Fruit fly (Drosophila melanogaster): ENCODE data around the gene lectin-33A.

The lectin-33A gene

DNA sequence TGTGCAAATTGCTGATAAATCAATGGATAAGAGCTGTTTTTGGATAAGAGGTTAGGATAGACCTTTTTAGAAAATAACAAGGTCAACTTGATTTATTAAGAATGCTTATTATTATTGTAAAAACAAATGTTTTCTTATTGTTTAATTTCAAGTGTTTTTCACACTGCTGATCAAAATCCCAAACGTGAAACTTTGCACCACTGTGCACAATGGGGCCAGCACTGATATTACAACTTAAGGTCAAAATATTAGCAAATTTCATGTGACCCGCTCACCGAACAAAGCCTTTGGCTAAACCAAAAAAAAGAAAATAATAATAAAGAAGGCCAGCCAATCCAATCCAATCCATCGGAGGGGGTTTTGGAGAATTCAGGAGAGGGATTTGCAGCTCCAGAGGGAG is 20.9 kb downstream of the lectin-33A start (continued):
- no peak for TF ChIP-seq CG6276 (GFP tag; optimal IDR thresholded peaks at IDR 0.05)
- TF ChIP-seq eg (GFP tag; IDR thresholded peaks at IDR 0.05), result no peak
- TF ChIP-seq cyc (GFP tag; optimal IDR thresholded peaks at IDR 0.05), result peak; percentile 0
- peak; percentile 25; the same call in 1 of the 2 replicates for TF ChIP-seq CG15336 (GFP tag; IDR thresholded peaks at IDR 0.05)
- TF ChIP-seq Lpt (GFP tag; optimal IDR thresholded peaks at IDR 0.05), result no peak
- TF ChIP-seq fd85E (GFP tag; optimal IDR thresholded peaks at IDR 0.05), result no peak
- peak; percentile 42 for TF ChIP-seq acj6 (GFP tag; optimal IDR thresholded peaks at IDR 0.05)
- peak; percentile 40 for TF ChIP-seq OdsH (GFP tag; optimal IDR thresholded peaks at IDR 0.05)
- TF ChIP-seq dac (GFP tag; optimal IDR thresholded peaks at IDR 0.05), result no peak
- TF ChIP-seq CG11762 (GFP tag; optimal IDR thresholded peaks at IDR 0.05; ENCODE audit: insufficient read depth), result no peak
- peak; percentile 87 for TF ChIP-seq Eip78C (GFP tag)
- TF ChIP-seq Sox14 (GFP tag; optimal IDR thresholded peaks at IDR 0.05), result peak; percentile 15
- TF ChIP-seq fd59A (GFP tag; optimal IDR thresholded peaks at IDR 0.05), result no peak
- peak; percentile 44 for TF ChIP-seq CG32006 (GFP tag; optimal IDR thresholded peaks at IDR 0.05)
- no peak for TF ChIP-seq dsx (GFP tag; optimal IDR thresholded peaks at IDR 0.05; ENCODE audit: poor library complexity, severe bottlenecking)
- peak; percentile 21 for TF ChIP-seq topi (GFP tag; optimal IDR thresholded peaks at IDR 0.05)
- no peak for TF ChIP-seq Blimp-1 (GFP tag; optimal IDR thresholded peaks at IDR 0.05)
- TF ChIP-seq CG34406 (GFP tag; optimal IDR thresholded peaks at IDR 0.05), result no peak
- TF ChIP-seq CG8319 (GFP tag; optimal IDR thresholded peaks at IDR 0.05), result no peak
- peak; percentile 9 for TF ChIP-seq CG31627 (GFP tag; optimal IDR thresholded peaks at IDR 0.05)
- TF ChIP-seq CG10669 (GFP tag; optimal IDR thresholded peaks at IDR 0.05), result no peak
- peak; percentile 26 for TF ChIP-seq Smox (GFP tag; optimal IDR thresholded peaks at IDR 0.05)
- no peak for TF ChIP-seq CG3919 (GFP tag; optimal IDR thresholded peaks at IDR 0.05)

DNA sequence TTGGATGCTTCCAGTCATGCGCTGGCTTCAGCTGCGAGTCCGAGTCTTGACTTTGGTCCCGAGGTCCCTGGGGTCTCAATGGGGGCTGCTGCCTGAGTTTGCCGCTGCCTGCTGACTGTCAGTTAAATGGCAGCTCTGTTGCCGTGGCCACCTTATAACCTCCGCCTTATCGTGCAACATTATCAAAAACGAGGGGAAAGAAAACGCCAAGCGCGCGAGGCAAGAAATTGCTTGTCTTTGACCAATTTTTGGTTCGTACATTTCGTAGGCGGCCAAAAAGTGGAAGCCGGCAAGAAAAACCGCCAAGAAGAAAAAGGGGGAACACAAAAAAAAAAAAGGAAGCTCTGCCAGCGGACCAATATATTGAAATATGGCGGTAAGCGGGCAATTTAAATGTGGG is 22.0 kb downstream of the lectin-33A start:
- no peak for TF ChIP-seq CG15336 (GFP tag; IDR thresholded peaks at IDR 0.05)
- TF ChIP-seq Sox15 (GFP tag; optimal IDR thresholded peaks at IDR 0.05), result no peak
- peak; percentile 2 for TF ChIP-seq CG32006 (GFP tag; optimal IDR thresholded peaks at IDR 0.05)
- TF ChIP-seq OdsH (GFP tag; optimal IDR thresholded peaks at IDR 0.05), result no peak
- TF ChIP-seq Eip78C (GFP tag), result peak; percentile 62
- peak; percentile 73 for TF ChIP-seq svp (GFP tag)

DNA sequence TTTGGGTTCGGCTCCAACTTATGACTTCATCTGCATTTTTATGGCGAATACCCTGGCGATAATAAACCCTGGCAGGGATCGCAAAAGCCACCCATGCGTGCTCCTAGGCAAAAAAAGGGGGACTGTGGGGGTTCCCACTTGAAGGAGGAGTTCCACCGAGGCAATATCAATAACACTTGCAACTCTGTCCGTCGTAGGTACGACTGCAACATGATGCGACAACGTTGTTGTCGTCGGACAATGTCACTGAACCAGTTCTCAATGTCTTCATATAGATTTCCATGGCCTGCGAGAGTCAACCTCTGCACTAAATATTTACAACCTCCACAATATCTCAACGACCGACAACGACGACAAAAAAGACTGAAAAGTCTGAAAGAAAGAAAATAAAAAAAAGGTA is 25.3 kb downstream of the lectin-33A start:
- TF ChIP-seq CG10669 (GFP tag; optimal IDR thresholded peaks at IDR 0.05), result no peak
- TF ChIP-seq OdsH (GFP tag; optimal IDR thresholded peaks at IDR 0.05), result no peak
- TF ChIP-seq achi (GFP tag; optimal IDR thresholded peaks at IDR 0.05), result no peak
- peak; percentile 92 for TF ChIP-seq dsx (GFP tag; optimal IDR thresholded peaks at IDR 0.05; ENCODE audit: poor library complexity, severe bottlenecking)
- no peak for TF ChIP-seq fd85E (GFP tag; optimal IDR thresholded peaks at IDR 0.05)
- no peak for TF ChIP-seq acj6 (GFP tag; optimal IDR thresholded peaks at IDR 0.05)
- no peak for TF ChIP-seq vri (GFP tag; optimal IDR thresholded peaks at IDR 0.05)
- TF ChIP-seq Eip75B (GFP tag; optimal IDR thresholded peaks at IDR 0.05), result no peak
- no peak for TF ChIP-seq CG3919 (GFP tag; optimal IDR thresholded peaks at IDR 0.05)
- TF ChIP-seq Smox (GFP tag; optimal IDR thresholded peaks at IDR 0.05), result no peak
- TF ChIP-seq Eip93F (GFP tag; optimal IDR thresholded peaks at IDR 0.05), result no peak
- peak; percentile 5 for TF ChIP-seq CG9139 (GFP tag; optimal IDR thresholded peaks at IDR 0.05)
- TF ChIP-seq cyc (GFP tag; optimal IDR thresholded peaks at IDR 0.05), result no peak
- TF ChIP-seq CG11294 (GFP tag; IDR thresholded peaks at IDR 0.05), result no peak
- TF ChIP-seq lz (GFP tag; optimal IDR thresholded peaks at IDR 0.05), result no peak
- TF ChIP-seq svp (GFP tag), result no peak
- no peak for TF ChIP-seq CG11902 (GFP tag; optimal IDR thresholded peaks at IDR 0.05)
- peak; percentile 11 for TF ChIP-seq CG6808 (GFP tag; optimal IDR thresholded peaks at IDR 0.05)
- peak; percentile 16 to 20 for TF ChIP-seq ss (GFP tag; optimal IDR thresholded peaks at IDR 0.05)
- TF ChIP-seq pdm3 (GFP tag; optimal IDR thresholded peaks at IDR 0.05), result no peak
- TF ChIP-seq Ets96B (tag; optimal IDR thresholded peaks at IDR 0.05), result no peak
- TF ChIP-seq Sox102F (GFP tag; optimal IDR thresholded peaks at IDR 0.05), result no peak
- no peak for TF ChIP-seq eg (GFP tag; IDR thresholded peaks at IDR 0.05)
- TF ChIP-seq Met (GFP tag; optimal IDR thresholded peaks at IDR 0.05), result no peak
- peak; percentile 21 for TF ChIP-seq Lpt (GFP tag; optimal IDR thresholded peaks at IDR 0.05)
- no peak for TF ChIP-seq CG34406 (GFP tag; optimal IDR thresholded peaks at IDR 0.05)
- TF ChIP-seq Sox14 (GFP tag; optimal IDR thresholded peaks at IDR 0.05), result no peak
- TF ChIP-seq CG6792 (GFP tag; optimal IDR thresholded peaks at IDR 0.05), result no peak
- no peak for TF ChIP-seq spab (GFP tag; optimal IDR thresholded peaks at IDR 0.05)
- TF ChIP-seq CG8319 (GFP tag; optimal IDR thresholded peaks at IDR 0.05), result no peak
- no peak for TF ChIP-seq CG6276 (GFP tag; optimal IDR thresholded peaks at IDR 0.05)
- TF ChIP-seq esn (GFP tag; optimal IDR thresholded peaks at IDR 0.05), result no peak
- no peak for TF ChIP-seq CG32006 (GFP tag; optimal IDR thresholded peaks at IDR 0.05)
